Worm (Caenorhabditis elegans): ENCODE measurements around the gene W06B4.2.

ce11 chrII:4516291-4516690 lies 48.3 kb downstream of the W06B4.2 start:
- TF ChIP-seq nhr-77 (tag; optimal IDR thresholded peaks at IDR 0.05) (no peak), fos-1 (tag; optimal IDR thresholded peaks at IDR 0.05) (no peak), elt-3 (tag; optimal IDR thresholded peaks at IDR 0.05) (no peak), unc-86 (tag; optimal IDR thresholded peaks at IDR 0.05) (no peak), unc-62 (GFP tag; optimal IDR thresholded peaks at IDR 0.05) (no peak), nhr-47 (tag; optimal IDR thresholded peaks at IDR 0.05) (no peak), egl-13 (tag; optimal IDR thresholded peaks at IDR 0.05) (no peak), nhr-237 (tag; optimal IDR thresholded peaks at IDR 0.05) (no peak), ces-1 (GFP tag; optimal IDR thresholded peaks at IDR 0.05) (no peak)

Measured in whole organism, L1 larva.